Worm (Caenorhabditis elegans) whole organism, L1 larva: ENCODE data around the gene osta-3.
A peak's percentile ranks its signal among the peaks of the same experiment; 100 is the strongest.

ENCODE experiments used
- C04F5.9 ChIP-seq: sonication (generic microtip); optimal IDR thresholded peaks from 2 replicates; lab custom pipeline; 2016; ENCODE audit warnings: missing genetic modification characterization, missing compliant biosample characterization
- C34B4.2 ChIP-seq: sonication (generic microtip); optimal IDR thresholded peaks from 2 replicates; lab custom pipeline; 2017; ENCODE audit warnings: mild to moderate bottlenecking, missing genetic modification characterization, missing compliant biosample characterization
- Y116A8C.19 ChIP-seq: sonication (generic microtip); optimal IDR thresholded peaks from 2 replicates; lab custom pipeline; 2016; ENCODE audit warnings: missing compliant biosample characterization, missing genetic modification characterization, borderline replicate concordance
- aha-1 ChIP-seq: fragments of 150-350 bp; optimal IDR thresholded peaks from 2 replicates; lab custom pipeline; 2014; ENCODE audit warnings: missing biosample characterization, missing genetic modification characterization
- ceh-8 ChIP-seq: fragments of 200-800 bp; sonication (Bioruptor generic); optimal IDR thresholded peaks from 2 replicates; lab custom pipeline; 2018; ENCODE audit warnings: mild to moderate bottlenecking, missing genetic modification characterization, moderate library complexity, missing compliant biosample characterization
- ceh-88 ChIP-seq: fragments of 200-800 bp; sonication (Bioruptor generic); IDR thresholded peaks from 2 replicates; pipeline ENCODE4 v1.3.6; 2022; ENCODE audit warnings: missing genetic modification characterization, missing compliant biosample characterization
- ces-1 ChIP-seq: fragments of 150-350 bp; optimal IDR thresholded peaks from 2 replicates; lab custom pipeline; 2014; ENCODE audit warnings: missing biosample characterization, missing genetic modification reagents, missing genetic modification characterization
- dpl-1 ChIP-seq, 3 experiments: fragments of 150-350 bp in 2 of 3; sonication (generic microtip) in 1 of 3; optimal IDR thresholded peaks; 2 replicates each; lab custom pipeline; 2014 to 2017; ENCODE audit warnings: missing biosample characterization in 3 of 3, missing genetic modification characterization in 3 of 3, missing genetic modification reagents in 3 of 3
- dsc-1 ChIP-seq: sonication (generic microtip); optimal IDR thresholded peaks from 2 replicates; lab custom pipeline; 2016; ENCODE audit warnings: mild to moderate bottlenecking, missing genetic modification characterization, missing compliant biosample characterization
- efl-1 ChIP-seq, 4 experiments: fragments of 150-350 bp; optimal IDR thresholded peaks in 3 of 4; peaks in 1 of 4; 1 replicate in 1 of 4; 2 replicates in 3 of 4; lab custom pipeline; 2014; ENCODE audit warnings: missing biosample characterization in 2 of 4, missing genetic modification characterization in 2 of 4, missing genetic modification reagents in 2 of 4
- egl-13 ChIP-seq: sonication (generic microtip); optimal IDR thresholded peaks from 2 replicates; lab custom pipeline; 2016; ENCODE audit warnings: missing genotype, missing genetic modification reagents, missing genetic modification characterization, missing compliant biosample characterization
- egl-27 ChIP-seq, 2 experiments: fragments of 150-350 bp in 1 of 2; sonication (generic microtip); optimal IDR thresholded peaks; 3 replicates each; lab custom pipeline; 2017 to 2018; ENCODE audit warnings: missing biosample characterization in 2 of 2, missing genetic modification characterization in 2 of 2, missing genetic modification reagents in 2 of 2
- elt-3 ChIP-seq, 6 experiments: fragments of 150-350 bp in 1 of 6; sonication (generic microtip); optimal IDR thresholded peaks; 2 replicates each; lab custom pipeline; 2017 to 2018; ENCODE audit warnings: missing biosample characterization in 6 of 6, missing genetic modification characterization in 6 of 6, inconsistent platforms in 1 of 6
- ets-5 ChIP-seq: fragments of 200-800 bp; sonication (Bioruptor generic); IDR thresholded peaks from 2 replicates; pipeline ENCODE4 v1.3.6; 2022; ENCODE audit warnings: missing genetic modification characterization, missing compliant biosample characterization
- fkh-4 ChIP-seq: sonication (generic microtip); optimal IDR thresholded peaks from 2 replicates; lab custom pipeline; 2016; ENCODE audit warnings: missing compliant biosample characterization, missing genetic modification characterization, borderline replicate concordance
- fkh-8 ChIP-seq: sonication (generic microtip); optimal IDR thresholded peaks from 2 replicates; lab custom pipeline; 2016; ENCODE audit warnings: mild to moderate bottlenecking, missing genetic modification characterization, missing compliant biosample characterization
- fos-1 ChIP-seq: fragments of 150-350 bp; optimal IDR thresholded peaks from 2 replicates; lab custom pipeline; 2014; ENCODE audit warnings: missing biosample characterization, missing genetic modification characterization
- grh-1 ChIP-seq: fragments of 200-800 bp; sonication (Bioruptor generic); IDR thresholded peaks from 2 replicates; pipeline ENCODE4 v1.3.6; 2022; ENCODE audit warnings: missing genetic modification reagents, missing genetic modification characterization, missing compliant biosample characterization
- hlh-17 ChIP-seq: fragments of 200-800 bp; sonication (Bioruptor generic); optimal IDR thresholded peaks from 2 replicates; lab custom pipeline; 2018; ENCODE audit warnings: missing genetic modification characterization, mild to moderate bottlenecking, missing compliant biosample characterization, moderate library complexity, borderline replicate concordance
- hlh-4 ChIP-seq: sonication (generic microtip); optimal IDR thresholded peaks from 2 replicates; lab custom pipeline; 2016; ENCODE audit warnings: mild to moderate bottlenecking, missing genetic modification characterization, missing compliant biosample characterization
- hpl-2 ChIP-seq: fragments of 150-350 bp; optimal IDR thresholded peaks from 2 replicates; lab custom pipeline; 2014; ENCODE audit warnings: missing biosample characterization, missing genetic modification reagents, missing genetic modification characterization
- isw-1 ChIP-seq: fragments of 200-800 bp; sonication (Bioruptor generic); IDR thresholded peaks from 2 replicates; pipeline ENCODE4 v1.3.6; 2022; ENCODE audit warnings: missing genetic modification characterization, missing compliant biosample characterization
- lin-13 ChIP-seq: fragments of 150-350 bp; optimal IDR thresholded peaks from 2 replicates; lab custom pipeline; 2014; ENCODE audit warnings: missing biosample characterization, missing genetic modification reagents, missing genetic modification characterization
- lin-14 ChIP-seq: fragments of 200-800 bp; sonication (Bioruptor generic); optimal IDR thresholded peaks from 2 replicates; lab custom pipeline; 2018; ENCODE audit warnings: mild to moderate bottlenecking, missing genetic modification characterization, moderate library complexity, missing compliant biosample characterization
- lin-35 ChIP-seq, 2 experiments: fragments of 150-350 bp; optimal IDR thresholded peaks; 2 replicates each; lab custom pipeline; 2014; ENCODE audit warnings: missing biosample characterization in 2 of 2, missing genetic modification characterization in 2 of 2, missing genetic modification reagents in 2 of 2
- lsy-2 ChIP-seq, 2 experiments: fragments of 150-350 bp; optimal IDR thresholded peaks; 2 replicates each; lab custom pipeline; 2014; ENCODE audit warnings: missing biosample characterization in 2 of 2, missing genetic modification characterization in 2 of 2
- mab-9 ChIP-seq: fragments of 200-800 bp; sonication (Bioruptor generic); IDR thresholded peaks from 2 replicates; pipeline ENCODE4 v1.3.6; 2022; ENCODE audit warnings: missing genetic modification reagents, missing genetic modification characterization, missing compliant biosample characterization
- mef-2 ChIP-seq: fragments of 150-350 bp; optimal IDR thresholded peaks from 2 replicates; lab custom pipeline; 2014; ENCODE audit warnings: missing biosample characterization, missing genetic modification characterization
- mep-1 ChIP-seq: fragments of 150-350 bp; optimal IDR thresholded peaks from 2 replicates; lab custom pipeline; 2014; ENCODE audit warnings: missing biosample characterization, missing genetic modification characterization
- nhr-12 ChIP-seq: sonication (generic microtip); optimal IDR thresholded peaks from 2 replicates; lab custom pipeline; 2017; ENCODE audit warnings: missing biosample characterization, missing genetic modification characterization
- nhr-19 ChIP-seq: fragments of 200-800 bp; sonication (Bioruptor generic); conservative IDR thresholded peaks from 2 replicates; pipeline ENCODE4 v1.3.6; 2022; ENCODE audit warnings: missing genetic modification characterization, missing compliant biosample characterization
- nhr-28 ChIP-seq: fragments of 150-350 bp; optimal IDR thresholded peaks from 2 replicates; lab custom pipeline; 2014; ENCODE audit warnings: missing biosample characterization, missing genetic modification characterization
- nhr-47 ChIP-seq: sonication (generic microtip); optimal IDR thresholded peaks from 2 replicates; lab custom pipeline; 2016; ENCODE audit warnings: mild to moderate bottlenecking, missing genetic modification characterization, moderate library complexity, missing compliant biosample characterization
- nhr-71 ChIP-seq: sonication (generic microtip); optimal IDR thresholded peaks from 2 replicates; lab custom pipeline; 2016; ENCODE audit warnings: mild to moderate bottlenecking, missing genetic modification characterization, moderate library complexity, missing compliant biosample characterization
- nhr-76 ChIP-seq: sonication (generic microtip); optimal IDR thresholded peaks from 2 replicates; lab custom pipeline; 2017; ENCODE audit warnings: missing biosample characterization, missing genetic modification characterization
- nhr-77 ChIP-seq: fragments of 150-350 bp; optimal IDR thresholded peaks from 2 replicates; lab custom pipeline; 2014; ENCODE audit warnings: missing biosample characterization, missing genetic modification characterization
- nhr-85 ChIP-seq: sonication (generic microtip); peaks from one replicate; lab custom pipeline; 2016; ENCODE audit warnings: missing genetic modification characterization, inconsistent platforms, missing compliant biosample characterization
- rnt-1 ChIP-seq: sonication (generic microtip); optimal IDR thresholded peaks from 2 replicates; lab custom pipeline; 2016; ENCODE audit warnings: mild to moderate bottlenecking, missing genetic modification characterization, moderate library complexity, missing compliant biosample characterization
- sox-4 ChIP-seq: sonication (generic microtip); optimal IDR thresholded peaks from 2 replicates; lab custom pipeline; 2016; ENCODE audit warnings: missing genetic modification characterization, missing compliant biosample characterization
- tlp-1 ChIP-seq: fragments of 150-350 bp; optimal IDR thresholded peaks from 2 replicates; lab custom pipeline; 2014; ENCODE audit warnings: missing biosample characterization, missing genetic modification characterization
- unc-30 ChIP-seq: sonication (generic microtip); optimal IDR thresholded peaks from 2 replicates; lab custom pipeline; 2017; ENCODE audit warnings: missing biosample characterization, missing genetic modification characterization
- unc-62 ChIP-seq: fragments of 150-350 bp; optimal IDR thresholded peaks from 2 replicates; lab custom pipeline; 2014; ENCODE audit warnings: missing biosample characterization, missing genetic modification reagents, missing genetic modification characterization
- unc-86 ChIP-seq: sonication (generic microtip); optimal IDR thresholded peaks from 2 replicates; lab custom pipeline; 2016; ENCODE audit warnings: missing genetic modification characterization, missing compliant biosample characterization
- unc-98 ChIP-seq: fragments of 200-800 bp; sonication (Bioruptor generic); IDR thresholded peaks from 2 replicates; pipeline ENCODE4 v1.3.6; 2022; ENCODE audit warnings: missing genetic modification characterization, missing compliant biosample characterization
- zip-4 ChIP-seq: fragments of 200-800 bp; sonication (Bioruptor generic); optimal IDR thresholded peaks from 2 replicates; lab custom pipeline; 2018; ENCODE audit warnings: mild to moderate bottlenecking, missing genetic modification characterization, moderate library complexity, missing compliant biosample characterization
- ztf-4 ChIP-seq: fragments of 150-350 bp; optimal IDR thresholded peaks from 2 replicates; lab custom pipeline; 2014; ENCODE audit warnings: missing biosample characterization, missing genetic modification characterization

The osta-3 gene

ce11 chrII:14819258-14819985 lies 7.1 kb downstream of the osta-3 start:
- no peak for TF ChIP-seq ces-1 (GFP tag; lab: Kevin White, UChicago)
- no peak for TF ChIP-seq nhr-76 (tag; lab: Kevin White, UChicago)
- TF ChIP-seq nhr-12 (tag; lab: Kevin White, UChicago) = no peak
- no peak for TF ChIP-seq grh-1 (GFP tag; lab: Robert Waterston, UW)
- no peak for TF ChIP-seq mab-9
- TF ChIP-seq lin-35 (GFP tag; optimal IDR thresholded peaks at IDR 0.05; lab: Kevin White, UChicago) = no peak
- no peak for TF ChIP-seq lin-14 (GFP tag; lab: Kevin White, UChicago)
- no peak for TF ChIP-seq C04F5.9
- no peak for TF ChIP-seq lsy-2 (tag; optimal IDR thresholded peaks at IDR 0.05; lab: Kevin White, UChicago)
- no peak for TF ChIP-seq egl-13
- TF ChIP-seq lin-13 (GFP tag; lab: Kevin White, UChicago) = no peak
- TF ChIP-seq nhr-85 (tag; lab: Kevin White, UChicago) = no peak
- TF ChIP-seq nhr-28 = no peak
- no peak for TF ChIP-seq hlh-17 (GFP tag; lab: Kevin White, UChicago)
- no peak for TF ChIP-seq isw-1 (GFP tag; lab: Robert Waterston, UW)
- TF ChIP-seq unc-98 (GFP tag; lab: Robert Waterston, UW) = no peak
- TF ChIP-seq unc-86 (tag; lab: Kevin White, UChicago) = no peak
- TF ChIP-seq fkh-8 (tag; lab: Kevin White, UChicago) = no peak
- TF ChIP-seq, all 84 proteins: peak for 0

- TF ChIP-seq fkh-8 (tag; lab: Kevin White, UChicago) (peak; percentile 53), dsc-1 (tag; lab: Kevin White, UChicago) (peak; percentile 63), hpl-2 (GFP tag; lab: Kevin White, UChicago) (no peak), nhr-28 (no peak), nhr-71 (tag; lab: Kevin White, UChicago) (peak; percentile 52), ceh-8 (peak; percentile 23), rnt-1 (tag; lab: Kevin White, UChicago) (no peak), mep-1 (peak; percentile 18), dpl-1 (GFP tag; optimal IDR thresholded peaks at IDR 0.05; lab: Kevin White, UChicago) (peak in 1 of 3 experiments; percentile 13), mab-9 (no peak), aha-1 (tag; lab: Kevin White, UChicago) (no peak), Y116A8C.19 (tag; lab: Kevin White, UChicago) (no peak), efl-1 (optimal IDR thresholded peaks at IDR 0.05; lab: Kevin White, UChicago) (no peak), efl-1 (GFP tag; optimal IDR thresholded peaks at IDR 0.05 in 1 of 2; lab: Kevin White, UChicago) (peak in 1 of 2 experiments; percentile 50), fos-1 (tag; lab: Kevin White, UChicago) (peak; percentile 5), fkh-4 (tag; lab: Kevin White, UChicago) (no peak), lin-14 (GFP tag; lab: Kevin White, UChicago) (peak; percentile 23), ztf-4 (tag; lab: Kevin White, UChicago) (no peak), C34B4.2 (tag; lab: Kevin White, UChicago) (no peak), nhr-47 (peak; percentile 33)
- TF ChIP-seq, all 84 proteins: peak for 10
Observed at ce11 chrII:14820460-14820859, 8.1 kb downstream of the osta-3 start.

- TF ChIP-seq sox-4 (tag; lab: Kevin White, UChicago) (no peak), elt-3 (tag; optimal IDR thresholded peaks at IDR 0.05; lab: Kevin White, UChicago) (peak in 2 of 6 experiments; percentile 34 to 81), unc-30 (tag; lab: Kevin White, UChicago) (no peak), C34B4.2 (tag; lab: Kevin White, UChicago) (no peak), grh-1 (GFP tag; lab: Robert Waterston, UW) (peak; percentile 85), ets-5 (no peak), fos-1 (tag; lab: Kevin White, UChicago) (peak; percentile 62), ces-1 (GFP tag; lab: Kevin White, UChicago) (no peak), egl-27 (tag; optimal IDR thresholded peaks at IDR 0.05; lab: Kevin White, UChicago) (no peak), nhr-19 (GFP tag; lab: Robert Waterston, UW) (peak; percentile 70), ceh-88 (GFP tag; lab: Robert Waterston, UW) (0 out of 2 replicates have a peak, but pooled peaks have one; percentile 10), efl-1 (optimal IDR thresholded peaks at IDR 0.05; lab: Kevin White, UChicago) (peak; percentile 78 to 84), efl-1 (GFP tag; optimal IDR thresholded peaks at IDR 0.05 in 1 of 2; lab: Kevin White, UChicago) (peak; percentile 55 to 96), hlh-4 (no peak), lsy-2 (tag; optimal IDR thresholded peaks at IDR 0.05; lab: Kevin White, UChicago) (peak; percentile 62 to 68), isw-1 (GFP tag; lab: Robert Waterston, UW) (no peak), nhr-28 (peak; percentile 35), unc-62 (GFP tag; lab: Kevin White, UChicago) (no peak), lin-14 (GFP tag; lab: Kevin White, UChicago) (peak; percentile 91), mef-2 (tag; lab: Kevin White, UChicago) (no peak), zip-4 (GFP tag; lab: Kevin White, UChicago) (peak; percentile 21), tlp-1 (tag; lab: Kevin White, UChicago) (no peak), hlh-17 (GFP tag; lab: Kevin White, UChicago) (no peak), nhr-77 (tag; lab: Kevin White, UChicago) (peak; percentile 96)
Observed at ce11 chrII:14822419-14822818, 10.1 kb downstream of the osta-3 start.
